Fruit fly (Drosophila melanogaster) whole organism, prepupa: ENCODE results near the gene Sgs5.
A peak's percentile ranks its signal among the peaks of the same experiment; 100 is the strongest.

Experiments
- CG3032 ChIP-seq: fragments of 200-800 bp; optimal IDR thresholded peaks from 2 replicates; lab custom pipeline; 2019; ENCODE audit warnings: missing biosample characterization, mild to moderate bottlenecking, missing genetic modification characterization, moderate library complexity
- CG6163 ChIP-seq: fragments of 200-800 bp; sonication (Bioruptor generic); IDR thresholded peaks from 3 replicates; pipeline ENCODE4 v1.3.6; 2022; ENCODE audit warnings: missing biosample characterization, missing genetic modification characterization
- CG6276 ChIP-seq: fragments of 200-800 bp; sonication (Bioruptor generic); optimal IDR thresholded peaks from 2 replicates; lab custom pipeline; 2017; ENCODE audit warnings: missing biosample characterization, mild to moderate bottlenecking, missing genetic modification characterization
- CG6792 ChIP-seq: fragments of 200-800 bp; sonication (Bioruptor generic); optimal IDR thresholded peaks from 3 replicates; lab custom pipeline; 2016; ENCODE audit warnings: missing biosample characterization, missing genetic modification characterization
- CG9139 ChIP-seq: fragments of 200-800 bp; sonication (Bioruptor generic); optimal IDR thresholded peaks from 3 replicates; lab custom pipeline; 2017; ENCODE audit warnings: missing biosample characterization, mild to moderate bottlenecking, missing genetic modification characterization
- Ets96B ChIP-seq: fragments of 200-800 bp; optimal IDR thresholded peaks from 2 replicates; lab custom pipeline; 2019; ENCODE audit warnings: missing biosample characterization, mild to moderate bottlenecking, missing genetic modification characterization, moderate library complexity
- Hr4 ChIP-seq: fragments of 200-800 bp; sonication (Bioruptor generic); optimal IDR thresholded peaks from 3 replicates; lab custom pipeline; 2016; ENCODE audit warnings: missing biosample characterization, missing genetic modification characterization
- Lpt ChIP-seq: fragments of 200-800 bp; sonication (Bioruptor generic); optimal IDR thresholded peaks from 3 replicates; lab custom pipeline; 2016; ENCODE audit warnings: missing biosample characterization, missing genetic modification characterization
- Met ChIP-seq: fragments of 200-800 bp; sonication (Bioruptor generic); optimal IDR thresholded peaks from 3 replicates; lab custom pipeline; 2016; ENCODE audit warnings: missing biosample characterization, missing genetic modification characterization
- Smox ChIP-seq: fragments of 200-800 bp; sonication (Bioruptor generic); optimal IDR thresholded peaks from 3 replicates; lab custom pipeline; 2016; ENCODE audit warnings: missing biosample characterization, missing genetic modification characterization
- fd85E ChIP-seq: fragments of 200-800 bp; sonication (Bioruptor generic); optimal IDR thresholded peaks from 3 replicates; lab custom pipeline; 2016; ENCODE audit warnings: missing biosample characterization, missing genetic modification characterization
- spab ChIP-seq: fragments of 200-800 bp; sonication (Bioruptor generic); optimal IDR thresholded peaks from 2 replicates; lab custom pipeline; 2017; ENCODE audit warnings: missing biosample characterization, mild to moderate bottlenecking, missing genetic modification characterization, missing genetic modification reagents
- ss ChIP-seq, 2 experiments: fragments of 200-800 bp; sonication (Bioruptor generic); optimal IDR thresholded peaks; 2 replicates in 1 of 2; 3 replicates in 1 of 2; lab custom pipeline; 2017 to 2018; ENCODE audit warnings: mild to moderate bottlenecking in 2 of 2, missing biosample characterization in 2 of 2, missing genetic modification characterization in 2 of 2, moderate library complexity in 1 of 2
- svp ChIP-seq: fragments of 200-800 bp; sonication (Bioruptor generic); peaks from one replicate; lab custom pipeline; 2016; ENCODE audit warnings: missing biosample characterization, missing genetic modification characterization
- vri ChIP-seq: fragments of 200-800 bp; sonication (Bioruptor generic); optimal IDR thresholded peaks from 3 replicates; lab custom pipeline; 2016; ENCODE audit warnings: missing biosample characterization, mild to moderate bottlenecking, missing genetic modification characterization

Sgs5 gene

DNA sequence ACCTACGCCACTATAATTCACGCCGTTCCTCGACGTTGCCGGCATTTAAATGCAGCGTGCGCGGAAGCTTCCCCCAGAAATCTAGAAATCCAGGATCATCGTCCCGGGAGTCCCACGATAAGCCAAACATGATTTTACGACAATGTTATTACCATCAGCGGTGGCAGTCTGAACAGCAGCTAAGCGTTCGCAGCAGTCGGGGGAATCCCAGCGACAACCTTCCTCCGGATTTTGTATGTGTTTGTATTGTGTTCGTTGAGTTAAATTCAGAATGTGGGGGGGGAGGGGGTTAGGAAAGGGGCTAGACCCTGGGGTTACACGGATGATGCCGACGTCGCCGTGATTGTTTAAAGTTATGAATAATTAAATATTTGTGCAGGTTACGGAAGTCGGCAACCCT lies 48.9 kb downstream of the Sgs5 start:
- TF ChIP-seq svp: peak; percentile 77
- TF ChIP-seq Hr4 (GFP tag; lab: Kevin White, UChicago): no peak

DNA sequence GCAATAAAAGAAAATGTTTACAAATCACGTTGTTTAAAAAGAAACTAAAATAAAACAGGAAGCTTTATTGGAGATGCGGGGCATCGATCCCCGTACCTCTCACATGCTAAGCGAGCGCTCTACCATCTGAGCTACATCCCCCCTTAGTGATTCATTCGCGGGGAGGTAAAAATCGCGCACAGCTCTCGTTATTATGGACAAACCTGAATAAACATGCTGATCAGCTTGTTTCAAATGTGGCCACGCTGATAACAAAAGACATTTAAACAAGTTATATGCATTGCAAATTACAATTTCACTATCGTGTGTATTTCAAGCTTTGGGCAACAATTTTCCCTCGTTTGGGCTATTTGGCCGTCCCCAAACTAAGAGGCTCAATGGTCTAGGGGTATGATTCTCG lies 50.1 kb downstream of the Sgs5 start:
- TF ChIP-seq CG3032 (tag; lab: Kevin White, UChicago) (no peak), Lpt (GFP tag; lab: Kevin White, UChicago) (no peak), CG9139 (GFP tag; lab: Kevin White, UChicago) (no peak), ss (GFP tag; optimal IDR thresholded peaks at IDR 0.05; lab: Kevin White, UChicago) (no peak), spab (GFP tag; lab: Kevin White, UChicago) (no peak), Ets96B (no peak), fd85E (GFP tag; lab: Kevin White, UChicago) (no peak), CG6163 (GFP tag; lab: Robert Waterston, UW) (no peak), Met (GFP tag; lab: Kevin White, UChicago) (no peak), CG6792 (GFP tag; lab: Kevin White, UChicago) (no peak), Smox (no peak), vri (GFP tag; lab: Kevin White, UChicago) (no peak), CG6276 (GFP tag; lab: Kevin White, UChicago) (no peak)
